Worm (Caenorhabditis elegans) whole organism, L1 larva: Measurements from ENCODE around the gene F53F4.2.

Experiments
- C04F5.9 ChIP-seq: sonication (generic microtip); optimal IDR thresholded peaks from 2 replicates; lab custom pipeline; 2016; ENCODE audit warnings: missing genetic modification characterization, missing compliant biosample characterization
- C16A3.4 ChIP-seq: fragments of 150-350 bp; optimal IDR thresholded peaks from 2 replicates; lab custom pipeline; 2014; ENCODE audit warnings: missing biosample characterization, missing genetic modification characterization
- C34B4.2 ChIP-seq: sonication (generic microtip); optimal IDR thresholded peaks from 2 replicates; lab custom pipeline; 2017; ENCODE audit warnings: mild to moderate bottlenecking, missing genetic modification characterization, missing compliant biosample characterization
- F16B12.6 ChIP-seq: fragments of 150-350 bp; optimal IDR thresholded peaks from 2 replicates; lab custom pipeline; 2014; ENCODE audit warnings: missing biosample characterization, missing genetic modification characterization
- Y116A8C.19 ChIP-seq: sonication (generic microtip); optimal IDR thresholded peaks from 2 replicates; lab custom pipeline; 2016; ENCODE audit warnings: missing compliant biosample characterization, missing genetic modification characterization, borderline replicate concordance
- ceh-63 ChIP-seq: fragments of 200-800 bp; sonication (Bioruptor generic); optimal IDR thresholded peaks from 2 replicates; lab custom pipeline; 2018; ENCODE audit warnings: mild to moderate bottlenecking, missing genetic modification characterization, missing compliant biosample characterization
- ceh-8 ChIP-seq: fragments of 200-800 bp; sonication (Bioruptor generic); optimal IDR thresholded peaks from 2 replicates; lab custom pipeline; 2018; ENCODE audit warnings: mild to moderate bottlenecking, missing genetic modification characterization, moderate library complexity, missing compliant biosample characterization
- ceh-82 ChIP-seq, 3 experiments: fragments of 150-350 bp in 1 of 3; sonication (generic microtip) in 2 of 3; optimal IDR thresholded peaks; 2 replicates each; lab custom pipeline; 2014 to 2017; ENCODE audit warnings: missing biosample characterization in 3 of 3, missing genetic modification characterization in 3 of 3
- ceh-90 ChIP-seq: sonication (generic microtip); optimal IDR thresholded peaks from 2 replicates; lab custom pipeline; 2016; ENCODE audit warnings: missing genetic modification characterization, missing compliant biosample characterization
- ces-1 ChIP-seq: fragments of 150-350 bp; optimal IDR thresholded peaks from 2 replicates; lab custom pipeline; 2014; ENCODE audit warnings: missing biosample characterization, missing genetic modification reagents, missing genetic modification characterization
- dpl-1 ChIP-seq, 3 experiments: fragments of 150-350 bp in 2 of 3; sonication (generic microtip) in 1 of 3; optimal IDR thresholded peaks; 2 replicates each; lab custom pipeline; 2014 to 2017; ENCODE audit warnings: missing biosample characterization in 3 of 3, missing genetic modification characterization in 3 of 3, missing genetic modification reagents in 3 of 3
- dsc-1 ChIP-seq: sonication (generic microtip); optimal IDR thresholded peaks from 2 replicates; lab custom pipeline; 2016; ENCODE audit warnings: mild to moderate bottlenecking, missing genetic modification characterization, missing compliant biosample characterization
- egl-13 ChIP-seq: sonication (generic microtip); optimal IDR thresholded peaks from 2 replicates; lab custom pipeline; 2016; ENCODE audit warnings: missing genotype, missing genetic modification reagents, missing genetic modification characterization, missing compliant biosample characterization
- egl-27 ChIP-seq, 2 experiments: fragments of 150-350 bp in 1 of 2; sonication (generic microtip); optimal IDR thresholded peaks; 3 replicates each; lab custom pipeline; 2017 to 2018; ENCODE audit warnings: missing biosample characterization in 2 of 2, missing genetic modification characterization in 2 of 2, missing genetic modification reagents in 2 of 2
- fkh-10 ChIP-seq: sonication (generic microtip); optimal IDR thresholded peaks from 2 replicates; lab custom pipeline; 2017; ENCODE audit warnings: missing biosample characterization, missing genetic modification reagents, missing genetic modification characterization
- fkh-4 ChIP-seq: sonication (generic microtip); optimal IDR thresholded peaks from 2 replicates; lab custom pipeline; 2016; ENCODE audit warnings: missing compliant biosample characterization, missing genetic modification characterization, borderline replicate concordance
- fkh-8 ChIP-seq: sonication (generic microtip); optimal IDR thresholded peaks from 2 replicates; lab custom pipeline; 2016; ENCODE audit warnings: mild to moderate bottlenecking, missing genetic modification characterization, missing compliant biosample characterization
- fos-1 ChIP-seq: fragments of 150-350 bp; optimal IDR thresholded peaks from 2 replicates; lab custom pipeline; 2014; ENCODE audit warnings: missing biosample characterization, missing genetic modification characterization
- hlh-17 ChIP-seq: fragments of 200-800 bp; sonication (Bioruptor generic); optimal IDR thresholded peaks from 2 replicates; lab custom pipeline; 2018; ENCODE audit warnings: missing genetic modification characterization, mild to moderate bottlenecking, missing compliant biosample characterization, moderate library complexity, borderline replicate concordance
- irx-1 ChIP-seq: sonication (generic microtip); optimal IDR thresholded peaks from 2 replicates; lab custom pipeline; 2016; ENCODE audit warnings: missing genetic modification characterization, missing compliant biosample characterization
- isw-1 ChIP-seq: fragments of 200-800 bp; sonication (Bioruptor generic); IDR thresholded peaks from 2 replicates; pipeline ENCODE4 v1.3.6; 2022; ENCODE audit warnings: missing genetic modification characterization, missing compliant biosample characterization
- jun-1 ChIP-seq: fragments of 150-350 bp; optimal IDR thresholded peaks from 2 replicates; lab custom pipeline; 2014; ENCODE audit warnings: missing biosample characterization, missing genetic modification reagents, missing genetic modification characterization
- lin-13 ChIP-seq: fragments of 150-350 bp; optimal IDR thresholded peaks from 2 replicates; lab custom pipeline; 2014; ENCODE audit warnings: missing biosample characterization, missing genetic modification reagents, missing genetic modification characterization
- lin-15B ChIP-seq: fragments of 150-350 bp; sonication (generic microtip); optimal IDR thresholded peaks from 3 replicates; lab custom pipeline; 2014; ENCODE audit warnings: missing biosample characterization, missing genetic modification characterization
- lin-35 ChIP-seq, 2 experiments: fragments of 150-350 bp; optimal IDR thresholded peaks; 2 replicates each; lab custom pipeline; 2014; ENCODE audit warnings: missing biosample characterization in 2 of 2, missing genetic modification characterization in 2 of 2, missing genetic modification reagents in 2 of 2
- lir-3 ChIP-seq: sonication (generic microtip); optimal IDR thresholded peaks from 2 replicates; lab custom pipeline; 2016; ENCODE audit warnings: mild to moderate bottlenecking, missing genetic modification characterization, moderate library complexity, missing compliant biosample characterization; ENCODE audit not compliant: poor library complexity
- lsy-2 ChIP-seq, 2 experiments: fragments of 150-350 bp; optimal IDR thresholded peaks; 2 replicates each; lab custom pipeline; 2014; ENCODE audit warnings: missing biosample characterization in 2 of 2, missing genetic modification characterization in 2 of 2
- mab-9 ChIP-seq: fragments of 200-800 bp; sonication (Bioruptor generic); IDR thresholded peaks from 2 replicates; pipeline ENCODE4 v1.3.6; 2022; ENCODE audit warnings: missing genetic modification reagents, missing genetic modification characterization, missing compliant biosample characterization
- mdl-1 ChIP-seq, 2 experiments: fragments of 150-350 bp; optimal IDR thresholded peaks; 2 replicates each; lab custom pipeline; 2014 to 2017; ENCODE audit warnings: missing biosample characterization in 2 of 2, missing genetic modification characterization in 2 of 2, inconsistent platforms in 1 of 2
- mep-1 ChIP-seq: fragments of 150-350 bp; optimal IDR thresholded peaks from 2 replicates; lab custom pipeline; 2014; ENCODE audit warnings: missing biosample characterization, missing genetic modification characterization
- nhr-20 ChIP-seq: sonication (generic microtip); optimal IDR thresholded peaks from 2 replicates; lab custom pipeline; 2016; ENCODE audit warnings: mild to moderate bottlenecking, missing genetic modification characterization, missing compliant biosample characterization
- nhr-237 ChIP-seq: fragments of 150-350 bp; optimal IDR thresholded peaks from 2 replicates; lab custom pipeline; 2014; ENCODE audit warnings: missing biosample characterization, missing genetic modification characterization
- nhr-28 ChIP-seq: fragments of 150-350 bp; optimal IDR thresholded peaks from 2 replicates; lab custom pipeline; 2014; ENCODE audit warnings: missing biosample characterization, missing genetic modification characterization
- nhr-47 ChIP-seq: sonication (generic microtip); optimal IDR thresholded peaks from 2 replicates; lab custom pipeline; 2016; ENCODE audit warnings: mild to moderate bottlenecking, missing genetic modification characterization, moderate library complexity, missing compliant biosample characterization
- nhr-71 ChIP-seq: sonication (generic microtip); optimal IDR thresholded peaks from 2 replicates; lab custom pipeline; 2016; ENCODE audit warnings: mild to moderate bottlenecking, missing genetic modification characterization, moderate library complexity, missing compliant biosample characterization
- nhr-76 ChIP-seq: sonication (generic microtip); optimal IDR thresholded peaks from 2 replicates; lab custom pipeline; 2017; ENCODE audit warnings: missing biosample characterization, missing genetic modification characterization
- nhr-77 ChIP-seq: fragments of 150-350 bp; optimal IDR thresholded peaks from 2 replicates; lab custom pipeline; 2014; ENCODE audit warnings: missing biosample characterization, missing genetic modification characterization
- nhr-85 ChIP-seq: sonication (generic microtip); peaks from one replicate; lab custom pipeline; 2016; ENCODE audit warnings: missing genetic modification characterization, inconsistent platforms, missing compliant biosample characterization
- nhr-90 ChIP-seq: sonication (generic microtip); optimal IDR thresholded peaks from 2 replicates; lab custom pipeline; 2016; ENCODE audit warnings: mild to moderate bottlenecking, missing genetic modification characterization, missing compliant biosample characterization; ENCODE audit not compliant: poor library complexity
- pax-3 ChIP-seq: fragments of 200-800 bp; sonication (Bioruptor generic); optimal IDR thresholded peaks from 2 replicates; lab custom pipeline; 2018; ENCODE audit warnings: mild to moderate bottlenecking, missing genetic modification characterization, moderate library complexity, missing compliant biosample characterization
- skn-1 ChIP-seq: fragments of 150-350 bp; optimal IDR thresholded peaks from 2 replicates; lab custom pipeline; 2014; ENCODE audit warnings: missing biosample characterization, missing genetic modification characterization
- snpc-4 ChIP-seq: fragments of 150-350 bp; optimal IDR thresholded peaks from 2 replicates; lab custom pipeline; 2014; ENCODE audit warnings: missing biosample characterization, missing genetic modification characterization
- sptf-1 ChIP-seq: fragments of 150-350 bp; optimal IDR thresholded peaks from 2 replicates; lab custom pipeline; 2014; ENCODE audit warnings: missing biosample characterization, missing genetic modification characterization
- swsn-7 ChIP-seq: sonication (generic microtip); optimal IDR thresholded peaks from 2 replicates; lab custom pipeline; 2016; ENCODE audit warnings: missing genetic modification characterization, missing compliant biosample characterization
- tbx-2 ChIP-seq: sonication (generic microtip); optimal IDR thresholded peaks from 2 replicates; lab custom pipeline; 2016; ENCODE audit warnings: missing genetic modification characterization, missing compliant biosample characterization
- tlp-1 ChIP-seq: fragments of 150-350 bp; optimal IDR thresholded peaks from 2 replicates; lab custom pipeline; 2014; ENCODE audit warnings: missing biosample characterization, missing genetic modification characterization
- unc-130 ChIP-seq: fragments of 150-350 bp; optimal IDR thresholded peaks from 2 replicates; lab custom pipeline; 2017; ENCODE audit warnings: missing biosample characterization, missing genetic modification characterization, inconsistent platforms
- vab-15 ChIP-seq: sonication (generic microtip); optimal IDR thresholded peaks from 2 replicates; lab custom pipeline; 2017; ENCODE audit warnings: missing genotype, mild to moderate bottlenecking, missing genetic modification characterization, missing compliant biosample characterization
- xbp-1 ChIP-seq: sonication (generic microtip); optimal IDR thresholded peaks from 2 replicates; lab custom pipeline; 2016; ENCODE audit warnings: missing genetic modification characterization, missing compliant biosample characterization
- zag-1 ChIP-seq: fragments of 150-350 bp; optimal IDR thresholded peaks from 2 replicates; lab custom pipeline; 2014; ENCODE audit warnings: missing biosample characterization, missing genetic modification characterization
- zip-4 ChIP-seq: fragments of 200-800 bp; sonication (Bioruptor generic); optimal IDR thresholded peaks from 2 replicates; lab custom pipeline; 2018; ENCODE audit warnings: mild to moderate bottlenecking, missing genetic modification characterization, moderate library complexity, missing compliant biosample characterization
- ztf-11 ChIP-seq, 2 experiments: sonication (generic microtip); optimal IDR thresholded peaks; 2 replicates each; lab custom pipeline; 2016 to 2017; ENCODE audit warnings: missing genetic modification characterization in 2 of 2, missing biosample characterization in 1 of 2, missing compliant biosample characterization in 1 of 2
- ztf-4 ChIP-seq: fragments of 150-350 bp; optimal IDR thresholded peaks from 2 replicates; lab custom pipeline; 2014; ENCODE audit warnings: missing biosample characterization, missing genetic modification characterization

The F53F4.2 gene

ce11 chrV:13551601-13552000 lies 37.8 kb downstream of the F53F4.2 start, which contains the start of the genes C56A3.4 and C56A3.5:
Gene C56A3.4, minus strand, starts transcription at chrV:13551754.
Gene C56A3.5, plus strand, starts transcription at chrV:13551967.
- no peak for TF ChIP-seq nhr-237 (tag; lab: Kevin White, UChicago)
- peak; percentile 58 for TF ChIP-seq nhr-20 (tag; lab: Kevin White, UChicago)
- peak; percentile 79 for TF ChIP-seq nhr-85 (tag; lab: Kevin White, UChicago)
- peak; percentile 55 for TF ChIP-seq dsc-1
- no peak for TF ChIP-seq fkh-10 (GFP tag; lab: Kevin White, UChicago)
- TF ChIP-seq egl-13 (tag; lab: Kevin White, UChicago): peak; percentile 59
- TF ChIP-seq skn-1 (tag; lab: Kevin White, UChicago): peak; percentile 62
- peak; percentile 8 for TF ChIP-seq fos-1 (tag; lab: Kevin White, UChicago)
- peak; percentile 49 for TF ChIP-seq snpc-4
- TF ChIP-seq isw-1 (GFP tag; lab: Robert Waterston, UW): peak; percentile 62
- peak; percentile 68 for TF ChIP-seq fkh-8 (tag; lab: Kevin White, UChicago)
- no peak for TF ChIP-seq nhr-76 (tag; lab: Kevin White, UChicago)
- no peak for TF ChIP-seq tlp-1 (tag; lab: Kevin White, UChicago)
- TF ChIP-seq F16B12.6 (tag; lab: Kevin White, UChicago): peak; percentile 17
- peak; percentile 19 to 60 (median 39) for TF ChIP-seq ceh-82 (tag; optimal IDR thresholded peaks at IDR 0.05; lab: Kevin White, UChicago)
- TF ChIP-seq dpl-1 (GFP tag; optimal IDR thresholded peaks at IDR 0.05; lab: Kevin White, UChicago): peak; percentile 61 to 83 (median 77)
- no peak for TF ChIP-seq egl-27 (tag; optimal IDR thresholded peaks at IDR 0.05; lab: Kevin White, UChicago)
- TF ChIP-seq ceh-8 (GFP tag; lab: Kevin White, UChicago): peak; percentile 20
- peak; percentile 8 for TF ChIP-seq C04F5.9 (tag; lab: Kevin White, UChicago)
- TF ChIP-seq mdl-1 (tag; optimal IDR thresholded peaks at IDR 0.05; lab: Kevin White, UChicago): peak in 1 of 2 experiments; percentile 50
- no peak for TF ChIP-seq mab-9 (GFP tag; lab: Robert Waterston, UW)
- peak; percentile 56 for TF ChIP-seq mep-1 (tag; lab: Kevin White, UChicago)
- peak; percentile 58 for TF ChIP-seq xbp-1
- no peak for TF ChIP-seq nhr-28 (tag; lab: Kevin White, UChicago)
- peak; percentile 73 for TF ChIP-seq lin-35 (GFP tag; optimal IDR thresholded peaks at IDR 0.05; lab: Kevin White, UChicago)
- peak; percentile 73 for TF ChIP-seq nhr-47
- TF ChIP-seq unc-130 (tag; lab: Kevin White, UChicago): no peak
- TF ChIP-seq ceh-63 (GFP tag; lab: Kevin White, UChicago): no peak
- peak; percentile 82 for TF ChIP-seq zip-4 (GFP tag; lab: Kevin White, UChicago)
- no peak for TF ChIP-seq ztf-4 (tag; lab: Kevin White, UChicago)
- TF ChIP-seq lsy-2 (tag; optimal IDR thresholded peaks at IDR 0.05; lab: Kevin White, UChicago): peak; percentile 48 to 65
- peak; percentile 24 for TF ChIP-seq C16A3.4 (tag; lab: Kevin White, UChicago)
- no peak for TF ChIP-seq ces-1 (GFP tag; lab: Kevin White, UChicago)
- peak in 1 of 2 experiments; percentile 72 for TF ChIP-seq ztf-11 (tag; optimal IDR thresholded peaks at IDR 0.05; lab: Kevin White, UChicago)
- peak; percentile 67 for TF ChIP-seq fkh-4 (tag; lab: Kevin White, UChicago)
- no peak for TF ChIP-seq hlh-17
- no peak for TF ChIP-seq C34B4.2 (tag; lab: Kevin White, UChicago)
- TF ChIP-seq jun-1 (tag; lab: Kevin White, UChicago): peak; percentile 27
- peak; percentile 88 for TF ChIP-seq pax-3 (tag; lab: Kevin White, UChicago)
- peak; percentile 88 for TF ChIP-seq lir-3 (tag; lab: Kevin White, UChicago)
- peak; percentile 50 for TF ChIP-seq swsn-7
- TF ChIP-seq lin-15B (tag; lab: Kevin White, UChicago): peak; percentile 48
- no peak for TF ChIP-seq nhr-77 (tag; lab: Kevin White, UChicago)
- no peak for TF ChIP-seq Y116A8C.19
- TF ChIP-seq nhr-90: peak; percentile 57
- no peak for TF ChIP-seq vab-15 (tag; lab: Kevin White, UChicago)
- TF ChIP-seq ceh-90 (tag; lab: Kevin White, UChicago): peak; percentile 87
- peak; percentile 15 for TF ChIP-seq lin-13 (GFP tag; lab: Kevin White, UChicago)
- no peak for TF ChIP-seq zag-1
- TF ChIP-seq nhr-71 (tag; lab: Kevin White, UChicago): peak; percentile 74
- peak; percentile 62 for TF ChIP-seq tbx-2 (tag; lab: Kevin White, UChicago)
- TF ChIP-seq irx-1: peak; percentile 80
- no peak for TF ChIP-seq sptf-1 (tag; lab: Kevin White, UChicago)
